Fruit fly (Drosophila melanogaster) whole organism, prepupa: ENCODE results near the gene bin.

Source experiments
- Blimp-1 ChIP-seq: fragments of 200-800 bp; sonication (Bioruptor generic); optimal IDR thresholded peaks from 3 replicates; lab custom pipeline; 2017; ENCODE audit warnings: missing biosample characterization, missing genetic modification characterization, mild to moderate bottlenecking, moderate library complexity, missing genetic modification reagents
- CG10631 ChIP-seq: fragments of 200-800 bp; sonication (Bioruptor generic); optimal IDR thresholded peaks from 2 replicates; lab custom pipeline; 2016; ENCODE audit warnings: missing biosample characterization, missing genetic modification characterization
- CG10669 ChIP-seq: fragments of 200-800 bp; sonication (Bioruptor generic); optimal IDR thresholded peaks from 3 replicates; lab custom pipeline; 2018; ENCODE audit warnings: missing biosample characterization, mild to moderate bottlenecking, missing genetic modification characterization, moderate library complexity
- CG11762 ChIP-seq: fragments of 200-800 bp; sonication (Bioruptor generic); optimal IDR thresholded peaks from 3 replicates; lab custom pipeline; 2016; ENCODE audit warnings: missing biosample characterization, missing genetic modification characterization; ENCODE audit not compliant: insufficient read depth
- CG11902 ChIP-seq: fragments of 200-800 bp; sonication (Bioruptor generic); optimal IDR thresholded peaks from 3 replicates; lab custom pipeline; 2016; ENCODE audit warnings: missing biosample characterization, missing genetic modification characterization
- CG15336 ChIP-seq: fragments of 200-800 bp; sonication (Bioruptor generic); IDR thresholded peaks from 2 replicates; pipeline ENCODE4 v1.3.6; 2022; ENCODE audit warnings: missing biosample characterization, missing genetic modification characterization
- CG1621 ChIP-seq: fragments of 200-800 bp; sonication (Bioruptor generic); optimal IDR thresholded peaks from 3 replicates; lab custom pipeline; 2018; ENCODE audit warnings: missing biosample characterization, mild to moderate bottlenecking, missing genetic modification characterization
- CG16779 ChIP-seq: fragments of 200-800 bp; sonication (Bioruptor generic); optimal IDR thresholded peaks from 3 replicates; lab custom pipeline; 2017; ENCODE audit warnings: missing biosample characterization, mild to moderate bottlenecking, missing genetic modification characterization
- CG3032 ChIP-seq: fragments of 200-800 bp; optimal IDR thresholded peaks from 2 replicates; lab custom pipeline; 2019; ENCODE audit warnings: missing biosample characterization, mild to moderate bottlenecking, missing genetic modification characterization, moderate library complexity
- CG31627 ChIP-seq: fragments of 200-800 bp; sonication (Bioruptor generic); optimal IDR thresholded peaks from 3 replicates; lab custom pipeline; 2016; ENCODE audit warnings: missing biosample characterization, missing genetic modification characterization
- CG34406 ChIP-seq: fragments of 200-800 bp; sonication (Bioruptor generic); optimal IDR thresholded peaks from 3 replicates; lab custom pipeline; 2016; ENCODE audit warnings: missing biosample characterization, missing genetic modification characterization
- CG3919 ChIP-seq: fragments of 200-800 bp; sonication (Bioruptor generic); optimal IDR thresholded peaks from 3 replicates; lab custom pipeline; 2016; ENCODE audit warnings: missing biosample characterization, missing genetic modification characterization
- CG6276 ChIP-seq: fragments of 200-800 bp; sonication (Bioruptor generic); optimal IDR thresholded peaks from 2 replicates; lab custom pipeline; 2017; ENCODE audit warnings: missing biosample characterization, mild to moderate bottlenecking, missing genetic modification characterization
- CG6792 ChIP-seq: fragments of 200-800 bp; sonication (Bioruptor generic); optimal IDR thresholded peaks from 3 replicates; lab custom pipeline; 2016; ENCODE audit warnings: missing biosample characterization, missing genetic modification characterization
- CG6808 ChIP-seq: fragments of 200-800 bp; sonication (Bioruptor generic); optimal IDR thresholded peaks from 3 replicates; lab custom pipeline; 2017; ENCODE audit warnings: missing biosample characterization, missing genetic modification characterization, mild to moderate bottlenecking, moderate library complexity, missing genetic modification reagents
- CG7368 ChIP-seq: fragments of 200-800 bp; sonication (Bioruptor generic); optimal IDR thresholded peaks from 3 replicates; lab custom pipeline; 2016; ENCODE audit warnings: missing biosample characterization, missing genetic modification characterization
- CG8119 ChIP-seq: fragments of 200-800 bp; sonication (Bioruptor generic); IDR thresholded peaks from 3 replicates; pipeline ENCODE4 v1.3.6; 2022; ENCODE audit warnings: missing biosample characterization, missing genetic modification characterization
- CG9139 ChIP-seq: fragments of 200-800 bp; sonication (Bioruptor generic); optimal IDR thresholded peaks from 3 replicates; lab custom pipeline; 2017; ENCODE audit warnings: missing biosample characterization, mild to moderate bottlenecking, missing genetic modification characterization
- Eip75B ChIP-seq: fragments of 200-800 bp; sonication (Bioruptor generic); optimal IDR thresholded peaks from 3 replicates; lab custom pipeline; 2016; ENCODE audit warnings: missing biosample characterization, missing genetic modification characterization
- Eip78C ChIP-seq: fragments of 200-800 bp; sonication (Bioruptor generic); peaks from one replicate; lab custom pipeline; 2016; ENCODE audit warnings: missing biosample characterization, missing genetic modification characterization
- Eip93F ChIP-seq: fragments of 200-800 bp; sonication (Bioruptor generic); optimal IDR thresholded peaks from 2 replicates; lab custom pipeline; 2016; ENCODE audit warnings: missing biosample characterization, mild to moderate bottlenecking, missing genetic modification characterization
- Ets21C ChIP-seq: fragments of 200-800 bp; sonication (Bioruptor generic); optimal IDR thresholded peaks from 3 replicates; lab custom pipeline; 2016; ENCODE audit warnings: missing biosample characterization, missing genetic modification characterization
- Gug ChIP-seq: fragments of 200-800 bp; sonication (Bioruptor generic); IDR thresholded peaks from 2 replicates; pipeline ENCODE4 v1.3.6; 2022; ENCODE audit warnings: missing biosample characterization, missing genetic modification characterization
- Hr38 ChIP-seq: sonication (Bioruptor generic); optimal IDR thresholded peaks from 2 replicates; lab custom pipeline; 2016; ENCODE audit warnings: missing biosample characterization, missing genetic modification characterization
- Hr39 ChIP-seq: fragments of 200-800 bp; sonication (Bioruptor generic); optimal IDR thresholded peaks from 2 replicates; lab custom pipeline; 2016; ENCODE audit warnings: missing biosample characterization, missing genetic modification characterization
- Hr4 ChIP-seq: fragments of 200-800 bp; sonication (Bioruptor generic); optimal IDR thresholded peaks from 3 replicates; lab custom pipeline; 2016; ENCODE audit warnings: missing biosample characterization, missing genetic modification characterization
- Lpt ChIP-seq: fragments of 200-800 bp; sonication (Bioruptor generic); optimal IDR thresholded peaks from 3 replicates; lab custom pipeline; 2016; ENCODE audit warnings: missing biosample characterization, missing genetic modification characterization
- Met ChIP-seq: fragments of 200-800 bp; sonication (Bioruptor generic); optimal IDR thresholded peaks from 3 replicates; lab custom pipeline; 2016; ENCODE audit warnings: missing biosample characterization, missing genetic modification characterization
- OdsH ChIP-seq: fragments of 200-800 bp; sonication (Bioruptor generic); optimal IDR thresholded peaks from 3 replicates; lab custom pipeline; 2016; ENCODE audit warnings: missing biosample characterization, missing genetic modification characterization
- Sox102F ChIP-seq: fragments of 200-800 bp; sonication (Bioruptor generic); optimal IDR thresholded peaks from 2 replicates; lab custom pipeline; 2016; ENCODE audit warnings: missing biosample characterization, mild to moderate bottlenecking, missing genetic modification characterization
- Sox14 ChIP-seq: fragments of 200-800 bp; sonication (Bioruptor generic); optimal IDR thresholded peaks from 3 replicates; lab custom pipeline; 2016; ENCODE audit warnings: missing biosample characterization, missing genetic modification characterization
- Sox15 ChIP-seq: fragments of 200-800 bp; sonication (Bioruptor generic); optimal IDR thresholded peaks from 3 replicates; lab custom pipeline; 2016; ENCODE audit warnings: missing biosample characterization, missing genetic modification characterization
- achi ChIP-seq: fragments of 200-800 bp; sonication (Bioruptor generic); optimal IDR thresholded peaks from 3 replicates; lab custom pipeline; 2016; ENCODE audit warnings: missing biosample characterization, missing genetic modification characterization
- acj6 ChIP-seq: fragments of 200-800 bp; sonication (Bioruptor generic); optimal IDR thresholded peaks from 3 replicates; lab custom pipeline; 2016; ENCODE audit warnings: missing biosample characterization, missing genetic modification characterization
- cyc ChIP-seq: fragments of 200-800 bp; sonication (Bioruptor generic); optimal IDR thresholded peaks from 3 replicates; lab custom pipeline; 2016; ENCODE audit warnings: missing biosample characterization, missing genetic modification characterization
- dac ChIP-seq: fragments of 200-800 bp; sonication (Bioruptor generic); optimal IDR thresholded peaks from 2 replicates; lab custom pipeline; 2017; ENCODE audit warnings: missing biosample characterization, mild to moderate bottlenecking, missing genetic modification characterization
- dsx ChIP-seq: fragments of 200-800 bp; optimal IDR thresholded peaks from 3 replicates; lab custom pipeline; 2019; ENCODE audit warnings: missing biosample characterization, mild to moderate bottlenecking, missing genetic modification characterization, moderate library complexity; ENCODE audit not compliant: poor library complexity, severe bottlenecking
- fd59A ChIP-seq: fragments of 200-800 bp; sonication (Bioruptor generic); optimal IDR thresholded peaks from 2 replicates; lab custom pipeline; 2017; ENCODE audit warnings: missing biosample characterization, mild to moderate bottlenecking, missing genetic modification characterization, missing genetic modification reagents
- fd85E ChIP-seq: fragments of 200-800 bp; sonication (Bioruptor generic); optimal IDR thresholded peaks from 3 replicates; lab custom pipeline; 2016; ENCODE audit warnings: missing biosample characterization, missing genetic modification characterization
- fkh ChIP-seq: fragments of 200-800 bp; sonication (Bioruptor generic); optimal IDR thresholded peaks from 3 replicates; lab custom pipeline; 2017; ENCODE audit warnings: missing biosample characterization, mild to moderate bottlenecking, missing genetic modification characterization, moderate library complexity
- lz ChIP-seq: fragments of 200-800 bp; sonication (Bioruptor generic); optimal IDR thresholded peaks from 3 replicates; lab custom pipeline; 2016; ENCODE audit warnings: missing biosample characterization, missing genetic modification characterization
- net ChIP-seq: fragments of 200-800 bp; sonication (Bioruptor generic); optimal IDR thresholded peaks from 3 replicates; lab custom pipeline; 2016; ENCODE audit warnings: missing biosample characterization, missing genetic modification characterization
- pdm3 ChIP-seq: fragments of 200-800 bp; sonication (Bioruptor generic); optimal IDR thresholded peaks from 3 replicates; lab custom pipeline; 2016; ENCODE audit warnings: missing biosample characterization, missing genetic modification characterization
- salr ChIP-seq, 2 experiments: fragments of 200-800 bp; sonication (Bioruptor generic); optimal IDR thresholded peaks; 3 replicates each; lab custom pipeline; 2016 to 2018; ENCODE audit warnings: missing biosample characterization in 2 of 2, missing genetic modification characterization in 2 of 2, mild to moderate bottlenecking in 1 of 2
- spab ChIP-seq: fragments of 200-800 bp; sonication (Bioruptor generic); optimal IDR thresholded peaks from 2 replicates; lab custom pipeline; 2017; ENCODE audit warnings: missing biosample characterization, mild to moderate bottlenecking, missing genetic modification characterization, missing genetic modification reagents
- ss ChIP-seq, 2 experiments: fragments of 200-800 bp; sonication (Bioruptor generic); optimal IDR thresholded peaks; 2 replicates in 1 of 2; 3 replicates in 1 of 2; lab custom pipeline; 2017 to 2018; ENCODE audit warnings: mild to moderate bottlenecking in 2 of 2, missing biosample characterization in 2 of 2, missing genetic modification characterization in 2 of 2, moderate library complexity in 1 of 2
- svp ChIP-seq: fragments of 200-800 bp; sonication (Bioruptor generic); peaks from one replicate; lab custom pipeline; 2016; ENCODE audit warnings: missing biosample characterization, missing genetic modification characterization
- topi ChIP-seq: fragments of 200-800 bp; sonication (Bioruptor generic); optimal IDR thresholded peaks from 3 replicates; lab custom pipeline; 2016; ENCODE audit warnings: missing biosample characterization, missing genetic modification characterization
- vri ChIP-seq: fragments of 200-800 bp; sonication (Bioruptor generic); optimal IDR thresholded peaks from 3 replicates; lab custom pipeline; 2016; ENCODE audit warnings: missing biosample characterization, mild to moderate bottlenecking, missing genetic modification characterization

The bin gene

DNA sequence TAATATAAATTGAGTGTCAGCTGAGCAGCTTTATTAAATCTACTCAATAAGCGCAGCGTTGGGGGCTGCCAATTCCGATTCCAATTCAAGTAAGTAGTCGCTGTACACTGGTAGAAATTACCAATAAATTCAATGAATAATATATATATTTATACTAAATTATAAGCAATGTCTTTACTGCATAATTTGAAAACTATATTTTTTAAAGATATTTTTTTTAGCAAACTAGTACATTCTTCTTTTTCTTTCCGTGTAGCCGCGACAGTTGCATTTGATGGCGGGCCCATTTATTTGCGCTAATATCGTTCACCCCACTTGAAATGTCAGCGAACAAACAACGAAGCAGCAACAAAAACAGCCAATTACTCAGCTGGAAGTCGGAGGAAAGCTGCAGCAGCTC is 13.0 kb upstream of the bin start (continued):
- peak; percentile 62 for TF ChIP-seq CG3032 (tag; lab: Kevin White, UChicago)
- TF ChIP-seq Lpt (GFP tag; lab: Kevin White, UChicago), result peak; percentile 79
- peak; percentile 7 for TF ChIP-seq fd59A (GFP tag; lab: Kevin White, UChicago)
- peak; percentile 28 for TF ChIP-seq dsx (GFP tag; lab: Kevin White, UChicago)
- peak; percentile 73 for TF ChIP-seq Hr4
- peak; percentile 46 for TF ChIP-seq cyc (GFP tag; lab: Kevin White, UChicago)
- no peak for TF ChIP-seq fkh (GFP tag; lab: Kevin White, UChicago)
- no peak for TF ChIP-seq Eip93F
- peak; percentile 78 for TF ChIP-seq OdsH (GFP tag; lab: Kevin White, UChicago)
- peak; percentile 13 for TF ChIP-seq Sox15 (GFP tag; lab: Kevin White, UChicago)
- peak; percentile 67 for TF ChIP-seq Met (GFP tag; lab: Kevin White, UChicago)
- TF ChIP-seq Blimp-1 (GFP tag; lab: Kevin White, UChicago), result peak; percentile 31
- peak; percentile 10 for TF ChIP-seq dac
- TF ChIP-seq vri, result peak; percentile 13
- peak; percentile 60 for TF ChIP-seq CG10669
- TF ChIP-seq CG6792 (GFP tag; lab: Kevin White, UChicago), result peak; percentile 58

- TF ChIP-seq CG6808 (GFP tag; lab: Kevin White, UChicago) (peak; percentile 2), OdsH (GFP tag; lab: Kevin White, UChicago) (peak; percentile 50), CG10631 (GFP tag; lab: Kevin White, UChicago) (peak; percentile 8), Hr39 (GFP tag; lab: Kevin White, UChicago) (peak; percentile 36), pdm3 (GFP tag; lab: Kevin White, UChicago) (peak; percentile 28), CG11762 (GFP tag; lab: Kevin White, UChicago) (no peak), salr (GFP tag; optimal IDR thresholded peaks at IDR 0.05; lab: Kevin White, UChicago) (peak in 1 of 2 experiments; percentile 22), CG3919 (GFP tag; lab: Kevin White, UChicago) (peak; percentile 52), Ets21C (GFP tag; lab: Kevin White, UChicago) (no peak), Hr38 (GFP tag; lab: Kevin White, UChicago) (no peak), CG6276 (peak; percentile 48), Gug (no peak), spab (GFP tag; lab: Kevin White, UChicago) (no peak), topi (GFP tag; lab: Kevin White, UChicago) (no peak), CG8119 (GFP tag; lab: Robert Waterston, UW) (peak; percentile 68), CG3032 (tag; lab: Kevin White, UChicago) (no peak), Hr4 (peak; percentile 82), CG16779 (tag; lab: Kevin White, UChicago) (no peak), Eip75B (GFP tag; lab: Kevin White, UChicago) (no peak), CG9139 (no peak), svp (peak; percentile 43), Eip93F (no peak), CG1621 (tag; lab: Kevin White, UChicago) (no peak), vri (no peak), Sox14 (GFP tag; lab: Kevin White, UChicago) (peak; percentile 5), CG7368 (GFP tag; lab: Kevin White, UChicago) (no peak), CG10669 (no peak), CG15336 (GFP tag; lab: Robert Waterston, UW) (peak; percentile 76), Sox15 (GFP tag; lab: Kevin White, UChicago) (no peak), CG11902 (GFP tag; lab: Kevin White, UChicago) (no peak), Eip78C (peak; percentile 78), CG31627 (peak; percentile 37), fd85E (GFP tag; lab: Kevin White, UChicago) (no peak), fkh (GFP tag; lab: Kevin White, UChicago) (no peak), Sox102F (GFP tag; lab: Kevin White, UChicago) (no peak), CG34406 (GFP tag; lab: Kevin White, UChicago) (peak; percentile 7), net (GFP tag; lab: Kevin White, UChicago) (peak; percentile 17), achi (peak; percentile 19), lz (GFP tag; lab: Kevin White, UChicago) (peak; percentile 28), ss (GFP tag; optimal IDR thresholded peaks at IDR 0.05; lab: Kevin White, UChicago) (no peak), acj6 (GFP tag; lab: Kevin White, UChicago) (peak; percentile 36)
Observed at dm6 chr3L:6978030-6978683, 12.3 kb upstream of the bin start.
